Worm (Caenorhabditis elegans): ENCODE measurements around the gene F22H10.11.

F22H10.11 gene

DNA sequence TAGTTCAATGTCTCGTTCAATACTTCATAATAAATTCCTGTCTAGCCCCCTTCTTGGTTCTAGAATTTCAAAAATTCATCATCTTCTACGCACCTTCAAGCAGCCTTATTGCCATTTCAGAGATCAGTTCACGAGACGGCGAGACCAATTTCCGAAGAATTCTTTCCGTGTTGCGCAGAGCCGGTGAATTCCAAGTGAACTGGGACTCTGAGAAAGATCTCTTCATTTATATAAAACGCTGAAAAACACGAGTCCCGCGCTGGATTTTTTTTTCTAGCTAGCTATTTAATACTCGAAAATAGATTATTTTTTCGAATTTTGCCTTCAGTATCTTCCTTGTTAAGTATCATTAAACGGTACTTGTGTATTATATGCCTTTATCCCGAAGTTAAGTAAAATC is 43.3 kb upstream of the F22H10.11 start:
- no peak for TF ChIP-seq hmg-11 (tag; optimal IDR thresholded peaks at IDR 0.05)
- TF ChIP-seq egl-27 (tag; optimal IDR thresholded peaks at IDR 0.05): no peak
- TF ChIP-seq mdl-1 (tag; optimal IDR thresholded peaks at IDR 0.05): no peak

DNA sequence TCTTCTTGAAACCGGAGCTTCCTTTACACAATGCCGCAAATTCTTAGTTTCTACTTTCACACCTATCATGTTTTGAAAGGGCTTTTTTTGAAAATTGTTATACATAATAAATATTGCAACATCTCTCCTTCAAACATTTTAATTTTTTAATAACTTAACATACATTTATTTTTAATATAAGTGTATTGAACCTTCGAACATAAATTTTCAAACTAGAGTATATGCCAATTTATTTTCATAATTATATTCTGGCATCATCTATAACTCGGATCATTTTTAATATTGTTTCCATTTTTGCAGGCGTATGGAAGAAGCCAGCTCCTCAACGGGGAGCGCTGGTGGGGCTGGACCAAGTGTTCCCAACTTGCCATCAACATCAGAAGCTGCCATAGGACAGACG is 41.4 kb upstream of the F22H10.11 start, which contains the start of gene hda-4:
hda-4 (plus strand) TSS at position 301 of the 400 bp plus-strand sequence.
- TF ChIP-seq ztf-11 (tag; optimal IDR thresholded peaks at IDR 0.05) (no peak), unc-62 (GFP tag; optimal IDR thresholded peaks at IDR 0.05) (no peak), sea-2 (GFP tag; optimal IDR thresholded peaks at IDR 0.05) (no peak), nhr-237 (tag; optimal IDR thresholded peaks at IDR 0.05) (no peak), snpc-4 (tag; optimal IDR thresholded peaks at IDR 0.05) (no peak)

DNA sequence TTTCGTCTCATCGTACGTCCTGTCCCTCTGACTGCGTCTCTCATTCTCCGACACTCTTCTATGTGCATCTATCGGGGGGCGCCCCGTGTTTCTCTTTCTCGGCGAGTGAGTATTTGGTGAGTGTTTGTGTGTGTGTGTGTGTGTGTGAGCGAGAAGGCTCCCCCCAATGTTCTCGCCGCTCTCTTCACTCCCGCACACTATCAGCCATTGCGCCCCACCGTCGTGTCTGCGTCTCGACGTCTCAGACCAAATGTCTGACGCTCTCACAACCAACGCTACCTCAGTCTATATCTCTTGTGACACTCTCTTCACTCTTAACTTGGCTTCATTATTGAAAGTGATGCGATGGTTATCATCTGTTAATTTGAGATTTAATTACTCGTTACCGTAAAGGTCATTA is 39.0 kb upstream of the F22H10.11 start:
- TF ChIP-seq ama-1 (optimal IDR thresholded peaks at IDR 0.05) (no peak), ztf-11 (tag; optimal IDR thresholded peaks at IDR 0.05) (no peak), jun-1 (tag; optimal IDR thresholded peaks at IDR 0.05) (peak; percentile 97), ztf-4 (tag; optimal IDR thresholded peaks at IDR 0.05) (peak; percentile 11), mml-1 (tag; optimal IDR thresholded peaks at IDR 0.05) (no peak), unc-39 (tag; optimal IDR thresholded peaks at IDR 0.05) (no peak), ceh-82 (tag; optimal IDR thresholded peaks at IDR 0.05) (peak; percentile 20), nhr-76 (tag; optimal IDR thresholded peaks at IDR 0.05) (no peak), nhr-77 (tag; optimal IDR thresholded peaks at IDR 0.05) (no peak), pqm-1 (tag; optimal IDR thresholded peaks at IDR 0.05) (peak; percentile 81), skn-1 (tag; optimal IDR thresholded peaks at IDR 0.05) (peak; percentile 62), pha-4 (tag; optimal IDR thresholded peaks at IDR 0.05) (peak; percentile 86), daf-12 (tag; optimal IDR thresholded peaks at IDR 0.05) (no peak), ceh-16 (tag; optimal IDR thresholded peaks at IDR 0.05) (no peak), mdl-1 (tag; optimal IDR thresholded peaks at IDR 0.05) (peak; percentile 85), fos-1 (tag; optimal IDR thresholded peaks at IDR 0.05) (peak; percentile 50), lin-15B (tag; optimal IDR thresholded peaks at IDR 0.05) (peak; percentile 53), egl-5 (tag; optimal IDR thresholded peaks at IDR 0.05) (peak; percentile 81), nhr-28 (tag; optimal IDR thresholded peaks at IDR 0.05) (no peak), egl-27 (tag; optimal IDR thresholded peaks at IDR 0.05) (peak; percentile 75), nhr-23 (tag; optimal IDR thresholded peaks at IDR 0.05) (peak; percentile 85), nfya-1 (tag; optimal IDR thresholded peaks at IDR 0.05; ENCODE audit: insufficient read depth) (peak; percentile 92), elt-1 (tag; optimal IDR thresholded peaks at IDR 0.05) (peak; percentile 50), eor-1 (tag; optimal IDR thresholded peaks at IDR 0.05) (no peak), aly-2 (tag; optimal IDR thresholded peaks at IDR 0.05) (no peak), elt-2 (tag; optimal IDR thresholded peaks at IDR 0.05) (peak; percentile 93), R02D3.7 (tag; optimal IDR thresholded peaks at IDR 0.05) (peak; percentile 63), ceh-28 (tag; optimal IDR thresholded peaks at IDR 0.05) (peak; percentile 74), sea-2 (GFP tag; optimal IDR thresholded peaks at IDR 0.05) (no peak), elt-3 (tag; optimal IDR thresholded peaks at IDR 0.05) (peak in 2 of 3 experiments; percentile 36 to 55), zag-1 (tag; optimal IDR thresholded peaks at IDR 0.05) (peak; percentile 42), snpc-4 (tag; optimal IDR thresholded peaks at IDR 0.05) (peak; percentile 71), fkh-10 (GFP tag; optimal IDR thresholded peaks at IDR 0.05) (peak; percentile 46), nhr-237 (tag; optimal IDR thresholded peaks at IDR 0.05) (no peak), unc-62 (GFP tag; optimal IDR thresholded peaks at IDR 0.05) (peak; percentile 54), lin-39 (tag; optimal IDR thresholded peaks at IDR 0.05) (peak; percentile 91), fkh-2 (tag; optimal IDR thresholded peaks at IDR 0.05) (no peak), ZK546.5 (tag; optimal IDR thresholded peaks at IDR 0.05) (no peak), lsy-12 (tag; optimal IDR thresholded peaks at IDR 0.05) (peak; percentile 83), nhr-43 (tag; optimal IDR thresholded peaks at IDR 0.05; ENCODE audit: poor library complexity, severe bottlenecking) (peak; percentile 84), nhr-25 (tag; optimal IDR thresholded peaks at IDR 0.05) (peak; percentile 94), nhr-67 (tag; optimal IDR thresholded peaks at IDR 0.05) (no peak), hmg-11 (tag; optimal IDR thresholded peaks at IDR 0.05) (peak; percentile 97), nhr-12 (tag; optimal IDR thresholded peaks at IDR 0.05) (no peak), tbx-2 (tag; optimal IDR thresholded peaks at IDR 0.05) (peak; percentile 87), nhr-11 (tag; optimal IDR thresholded peaks at IDR 0.05) (peak; percentile 91), ceh-9 (tag; optimal IDR thresholded peaks at IDR 0.05) (no peak)

Measured in whole organism, L3 larva.